Worm (Caenorhabditis elegans) whole organism, midembryonic: ENCODE measurements around the gene C36E6.8.

Experiments
- T22C8.4 ChIP-seq: fragments of 200-800 bp; sonication (Bioruptor generic); IDR thresholded peaks from 2 replicates; pipeline ENCODE4 v1.3.6; 2022; ENCODE audit warnings: missing genetic modification characterization, missing compliant biosample characterization
- klf-2 ChIP-seq: fragments of 200-800 bp; sonication (Bioruptor generic); conservative IDR thresholded peaks from 2 replicates; pipeline ENCODE4 v1.3.6; 2022; ENCODE audit warnings: missing genetic modification reagents, missing genetic modification characterization, missing compliant biosample characterization
- med-1 ChIP-seq: sonication (generic microtip); optimal IDR thresholded peaks from 2 replicates; lab custom pipeline; 2017; ENCODE audit warnings: missing genetic modification characterization, mild to moderate bottlenecking, missing compliant biosample characterization, antibody characterized with exemption, missing genetic modification reagents; ENCODE audit not compliant: insufficient read depth
- tab-1 ChIP-seq: fragments of 200-800 bp; sonication (Bioruptor generic); IDR thresholded peaks from 2 replicates; pipeline ENCODE4 v1.3.6; 2022; ENCODE audit warnings: missing genetic modification characterization, missing compliant biosample characterization
- ztf-23 ChIP-seq: fragments of 200-800 bp; sonication (Bioruptor generic); IDR thresholded peaks from 2 replicates; pipeline ENCODE4 v1.3.6; 2022; ENCODE audit warnings: missing genetic modification reagents, missing genetic modification characterization, missing compliant biosample characterization
- ztf-29 ChIP-seq: fragments of 200-800 bp; sonication (Bioruptor generic); IDR thresholded peaks from 2 replicates; pipeline ENCODE4 v1.3.6; 2022; ENCODE audit warnings: missing genetic modification reagents, missing genetic modification characterization, missing compliant biosample characterization

DNA sequence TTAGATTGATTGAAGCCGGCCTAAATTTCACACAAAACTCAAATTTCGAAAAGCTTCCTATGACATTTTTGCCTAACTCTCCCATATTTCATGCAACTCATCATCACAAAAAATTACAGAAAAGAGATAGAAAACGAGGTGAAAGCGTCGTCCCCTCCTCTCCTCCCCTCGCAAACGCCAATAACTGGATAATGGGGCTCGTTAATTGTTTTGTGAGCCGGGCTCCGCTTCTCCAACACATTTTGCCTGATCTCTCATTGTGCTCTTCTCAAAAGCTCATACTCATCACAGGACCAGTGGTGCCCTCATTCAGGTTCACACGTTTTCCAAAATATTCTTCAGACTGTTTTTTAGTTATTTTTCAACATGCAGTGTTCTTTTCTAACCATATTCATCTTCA, 9.7 kb upstream of the C36E6.8 start, which contains the start of gene pbo-6:
- TF ChIP-seq T22C8.4 (no peak), ztf-23 (no peak), ztf-29 (GFP tag; lab: Robert Waterston, UW) (no peak), tab-1 (GFP tag; lab: Robert Waterston, UW) (no peak), klf-2 (no peak), med-1 (GFP tag; lab: Kevin White, UChicago) (no peak)
